Fruit fly (Drosophila melanogaster): Measurements from ENCODE around the gene CG18048.

Gene CG18048

dm6 chr3R:6352893-6353623 is 7.1 kb downstream of the CG18048 start:
- peak; percentile 28 for TF ChIP-seq Rel (GFP tag; optimal IDR thresholded peaks at IDR 0.05)
- peak; percentile 81 for TF ChIP-seq Rel (tag; optimal IDR thresholded peaks at IDR 0.05)
- TF ChIP-seq dmrt93B (GFP tag; optimal IDR thresholded peaks at IDR 0.05), result no peak
- no peak for TF ChIP-seq Dif (GFP tag; optimal IDR thresholded peaks at IDR 0.05; ENCODE audit: partially characterized antibody)
- peak; percentile 23 for TF ChIP-seq HLH106 (tag; optimal IDR thresholded peaks at IDR 0.05)
- TF ChIP-seq Vsx2 (GFP tag; optimal IDR thresholded peaks at IDR 0.05; ENCODE audit: partially characterized antibody), result no peak
- TF ChIP-seq woc (GFP tag; optimal IDR thresholded peaks at IDR 0.05), result no peak
- no peak for TF ChIP-seq Jra (GFP tag; optimal IDR thresholded peaks at IDR 0.05)
- TF ChIP-seq Hr78 (GFP tag; optimal IDR thresholded peaks at IDR 0.05), result no peak
- peak in 1 of 2 experiments; percentile 10 for TF ChIP-seq foxo (GFP tag; optimal IDR thresholded peaks at IDR 0.05)
- no peak for TF ChIP-seq OdsH (GFP tag; optimal IDR thresholded peaks at IDR 0.05)
- TF ChIP-seq GATAd (GFP tag; optimal IDR thresholded peaks at IDR 0.05), result no peak
- TF ChIP-seq h (GFP tag; optimal IDR thresholded peaks at IDR 0.05), result peak; percentile 14
- no peak for TF ChIP-seq CrebA (GFP tag; optimal IDR thresholded peaks at IDR 0.05; ENCODE audit: borderline replicate concordance)
- TF ChIP-seq Hr83 (GFP tag; optimal IDR thresholded peaks at IDR 0.05; ENCODE audit: poor library complexity, severe bottlenecking), result peak; percentile 55
- TF ChIP-seq brk (GFP tag; optimal IDR thresholded peaks at IDR 0.05), result no peak
- peak; percentile 9 for TF ChIP-seq br (GFP tag; optimal IDR thresholded peaks at IDR 0.05)
- TF ChIP-seq pan (optimal IDR thresholded peaks at IDR 0.05), result no peak
- no peak for TF ChIP-seq CG9705 (GFP tag; optimal IDR thresholded peaks at IDR 0.05)
- TF ChIP-seq sage (GFP tag; optimal IDR thresholded peaks at IDR 0.05), result no peak
- peak in 1 of 2 experiments; percentile 40 for TF ChIP-seq dl (GFP tag; optimal IDR thresholded peaks at IDR 0.05; ENCODE audit: insufficient read depth in 1 of 2, partially characterized antibody in 2 of 2)
- TF ChIP-seq Dfd (GFP tag; optimal IDR thresholded peaks at IDR 0.05), result no peak
- no peak for TF ChIP-seq lola (GFP tag; optimal IDR thresholded peaks at IDR 0.05)

DNA sequence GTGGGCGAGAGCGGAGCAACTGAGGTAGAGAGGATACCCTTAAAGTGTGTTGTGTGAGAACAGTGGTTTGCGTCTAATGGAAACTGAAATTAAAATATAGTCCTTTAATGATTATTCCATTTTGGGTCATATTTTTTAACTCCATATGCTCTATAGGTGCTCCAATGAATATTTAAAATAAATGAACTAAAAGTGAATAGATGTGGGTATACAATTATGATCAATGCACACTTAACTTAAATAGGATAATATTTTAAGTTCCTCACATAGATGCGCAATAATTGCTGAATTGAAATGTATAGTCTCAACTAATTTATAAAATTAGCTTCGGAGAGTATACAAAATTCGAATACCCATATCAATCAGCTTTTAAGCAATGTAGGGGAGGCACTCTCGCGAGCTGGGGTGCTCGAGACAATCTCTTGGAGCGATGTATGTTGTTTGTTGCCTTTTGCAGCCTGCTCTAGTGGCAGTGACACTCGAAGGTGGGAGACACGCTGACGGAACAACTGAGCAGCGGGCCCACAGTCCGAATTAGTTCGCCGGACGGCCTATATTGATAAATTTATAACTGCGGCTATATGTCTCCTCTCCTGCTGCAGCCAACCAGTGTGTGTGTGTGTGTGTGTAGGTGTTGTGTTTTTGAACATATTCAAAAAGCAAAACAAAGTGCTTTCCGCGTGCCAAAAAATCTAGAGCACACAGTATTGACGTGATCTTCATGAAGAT is 7.9 kb downstream of the CG18048 start:
- TF ChIP-seq HLH106 (tag; optimal IDR thresholded peaks at IDR 0.05) (peak; percentile 73), rgr (GFP tag; optimal IDR thresholded peaks at IDR 0.05) (peak; percentile 76), dmrt93B (GFP tag; optimal IDR thresholded peaks at IDR 0.05) (no peak), fru (GFP tag; optimal IDR thresholded peaks at IDR 0.05) (peak; percentile 87), usp (GFP tag; optimal IDR thresholded peaks at IDR 0.05) (no peak), tai (GFP tag; optimal IDR thresholded peaks at IDR 0.05) (no peak), Hr78 (GFP tag; optimal IDR thresholded peaks at IDR 0.05) (no peak), Sp1 (GFP tag; optimal IDR thresholded peaks at IDR 0.05) (no peak), CG9705 (GFP tag; optimal IDR thresholded peaks at IDR 0.05) (peak; percentile 33), Rel (GFP tag; optimal IDR thresholded peaks at IDR 0.05) (no peak), Rel (tag; optimal IDR thresholded peaks at IDR 0.05) (no peak), h (GFP tag; optimal IDR thresholded peaks at IDR 0.05) (peak; percentile 83), Hnf4 (GFP tag; optimal IDR thresholded peaks at IDR 0.05) (peak; percentile 60), Dif (GFP tag; optimal IDR thresholded peaks at IDR 0.05; ENCODE audit: partially characterized antibody) (peak; percentile 32), dsf (GFP tag; optimal IDR thresholded peaks at IDR 0.05; ENCODE audit: borderline replicate concordance) (peak; percentile 30), Myc (optimal IDR thresholded peaks at IDR 0.05) (no peak), pan (optimal IDR thresholded peaks at IDR 0.05) (no peak), sage (GFP tag; optimal IDR thresholded peaks at IDR 0.05) (peak; percentile 30), lola (GFP tag; optimal IDR thresholded peaks at IDR 0.05) (no peak), N (GFP tag; optimal IDR thresholded peaks at IDR 0.05) (no peak), Mio (GFP tag; optimal IDR thresholded peaks at IDR 0.05) (no peak), ey (GFP tag; optimal IDR thresholded peaks at IDR 0.05) (peak; percentile 78), GATAd (GFP tag; optimal IDR thresholded peaks at IDR 0.05) (no peak), CG32264 (GFP tag; optimal IDR thresholded peaks at IDR 0.05) (no peak), br (GFP tag; optimal IDR thresholded peaks at IDR 0.05) (peak; percentile 70), CrebA (GFP tag; optimal IDR thresholded peaks at IDR 0.05; ENCODE audit: borderline replicate concordance) (no peak), jim (GFP tag; optimal IDR thresholded peaks at IDR 0.05) (no peak), Vsx2 (GFP tag; optimal IDR thresholded peaks at IDR 0.05; ENCODE audit: partially characterized antibody) (no peak), OdsH (GFP tag; optimal IDR thresholded peaks at IDR 0.05) (peak; percentile 81), Hr83 (GFP tag; optimal IDR thresholded peaks at IDR 0.05; ENCODE audit: poor library complexity, severe bottlenecking) (peak; percentile 10), Dfd (GFP tag; optimal IDR thresholded peaks at IDR 0.05) (no peak), Abd-B (GFP tag; optimal IDR thresholded peaks at IDR 0.05) (no peak), Jra (GFP tag; optimal IDR thresholded peaks at IDR 0.05) (no peak), psq (GFP tag; optimal IDR thresholded peaks at IDR 0.05) (peak; percentile 91), sv (GFP tag; optimal IDR thresholded peaks at IDR 0.05) (peak; percentile 9), foxo (GFP tag; optimal IDR thresholded peaks at IDR 0.05) (peak in 1 of 2 experiments; percentile 86), brk (GFP tag; optimal IDR thresholded peaks at IDR 0.05) (peak; percentile 69), woc (GFP tag; optimal IDR thresholded peaks at IDR 0.05) (peak; percentile 75), dl (GFP tag; optimal IDR thresholded peaks at IDR 0.05; ENCODE audit: insufficient read depth in 1 of 2, partially characterized antibody in 2 of 2) (no peak)

All from whole organism, wandering third instar larva.